Fruit fly (Drosophila melanogaster) whole organism, embryonic: ENCODE results near the gene Moca-cyp.

Experiments used
- ATbp ChIP-seq: fragments of 200-800 bp; sonication (Bioruptor generic); optimal IDR thresholded peaks from 2 replicates; lab custom pipeline; 2017; ENCODE audit warnings: missing biosample characterization, mild to moderate bottlenecking, missing genetic modification characterization, missing genetic modification reagents
- Abd-B ChIP-seq: fragments of 200-800 bp; sonication (Bioruptor generic); optimal IDR thresholded peaks from 2 replicates; lab custom pipeline; 2018; ENCODE audit warnings: missing biosample characterization, mild to moderate bottlenecking, missing genetic modification characterization, moderate library complexity
- Atf6 ChIP-seq: fragments of 200-800 bp; sonication (Bioruptor generic); IDR thresholded peaks from 2 replicates; pipeline ENCODE4 v1.3.6; 2022; ENCODE audit warnings: missing biosample characterization, missing genetic modification characterization
- B-H1 ChIP-seq: fragments of 200-800 bp; sonication (Bioruptor generic); IDR thresholded peaks from 3 replicates; pipeline ENCODE4 v1.3.6; 2022; ENCODE audit warnings: missing biosample characterization, missing genetic modification characterization
- CG10274 ChIP-seq: fragments of 200-800 bp; sonication (Bioruptor generic); optimal IDR thresholded peaks from 3 replicates; lab custom pipeline; 2017; ENCODE audit warnings: missing biosample characterization, mild to moderate bottlenecking, missing genetic modification characterization
- CG10979 ChIP-seq: fragments of 200-800 bp; sonication (Bioruptor generic); optimal IDR thresholded peaks from 2 replicates; lab custom pipeline; 2018; ENCODE audit warnings: missing biosample characterization, mild to moderate bottlenecking, missing genetic modification characterization, moderate library complexity
- CG11247 ChIP-seq: fragments of 200-800 bp; sonication (Bioruptor generic); IDR thresholded peaks from 2 replicates; pipeline ENCODE4 v1.3.6; 2022; ENCODE audit warnings: missing biosample characterization, missing genetic modification characterization
- CG14667 ChIP-seq: fragments of 200-800 bp; sonication (Bioruptor generic); IDR thresholded peaks from 2 replicates; pipeline ENCODE4 v1.3.6; 2022; ENCODE audit warnings: missing biosample characterization, missing genetic modification characterization
- CG14965 ChIP-seq: fragments of 200-800 bp; sonication (Bioruptor generic); optimal IDR thresholded peaks from 2 replicates; lab custom pipeline; 2016; ENCODE audit warnings: missing biosample characterization, missing genetic modification characterization, borderline replicate concordance
- CG17186 ChIP-seq: fragments of 200-800 bp; sonication (Bioruptor generic); optimal IDR thresholded peaks from 3 replicates; lab custom pipeline; 2017; ENCODE audit warnings: missing biosample characterization, missing genetic modification reagents, missing genetic modification characterization
- CG17912 ChIP-seq: fragments of 200-800 bp; sonication (Bioruptor generic); optimal IDR thresholded peaks from 2 replicates; lab custom pipeline; 2018; ENCODE audit warnings: missing biosample characterization, mild to moderate bottlenecking, missing genetic modification characterization
- CG18476 ChIP-seq: fragments of 200-800 bp; sonication (Bioruptor generic); optimal IDR thresholded peaks from 2 replicates; lab custom pipeline; 2016; ENCODE audit warnings: missing biosample characterization, mild to moderate bottlenecking, missing genetic modification characterization
- CG18619 ChIP-seq: fragments of 200-800 bp; sonication (Bioruptor generic); optimal IDR thresholded peaks from 3 replicates; lab custom pipeline; 2017; ENCODE audit warnings: missing biosample characterization, mild to moderate bottlenecking, missing genetic modification characterization
- CG30431 ChIP-seq: fragments of 200-800 bp; sonication (Bioruptor generic); optimal IDR thresholded peaks from 2 replicates; lab custom pipeline; 2017; ENCODE audit warnings: missing biosample characterization, missing genetic modification characterization
- CG3065 ChIP-seq: fragments of 200-800 bp; sonication (Bioruptor generic); optimal IDR thresholded peaks from 2 replicates; lab custom pipeline; 2016; ENCODE audit warnings: missing biosample characterization, missing genetic modification characterization
- CG31441 ChIP-seq: fragments of 200-800 bp; sonication (Bioruptor generic); IDR thresholded peaks from 2 replicates; pipeline ENCODE4 v1.3.6; 2022; ENCODE audit warnings: missing biosample characterization, missing genetic modification characterization
- CG32767 ChIP-seq: fragments of 200-800 bp; sonication (Bioruptor generic); IDR thresholded peaks from 2 replicates; pipeline ENCODE4 v1.3.6; 2022; ENCODE audit warnings: missing biosample characterization, missing genetic modification characterization
- CG3726 ChIP-seq: fragments of 200-800 bp; sonication (Bioruptor generic); IDR thresholded peaks from 3 replicates; pipeline ENCODE4, ENCODE4 v1.3.6; 2022; ENCODE audit warnings: missing biosample characterization, missing genetic modification characterization
- CG4282 ChIP-seq: fragments of 200-800 bp; sonication (Bioruptor generic); optimal IDR thresholded peaks from 2 replicates; lab custom pipeline; 2016; ENCODE audit warnings: missing biosample characterization, missing genetic modification characterization
- CG4404 ChIP-seq: fragments of 200-800 bp; sonication (Bioruptor generic); IDR thresholded peaks from 2 replicates; pipeline ENCODE4 v1.3.6; 2022; ENCODE audit warnings: missing biosample characterization, missing genetic modification characterization
- CG6765 ChIP-seq: fragments of 200-800 bp; sonication (Bioruptor generic); optimal IDR thresholded peaks from 3 replicates; lab custom pipeline; 2017; ENCODE audit warnings: missing biosample characterization, mild to moderate bottlenecking, missing genetic modification characterization
- CG7271 ChIP-seq: fragments of 200-800 bp; sonication (Bioruptor generic); optimal IDR thresholded peaks from 2 replicates; lab custom pipeline; 2018; ENCODE audit warnings: missing biosample characterization, mild to moderate bottlenecking, missing genetic modification characterization, moderate library complexity
- CG8388 ChIP-seq: fragments of 200-800 bp; sonication (Bioruptor generic); optimal IDR thresholded peaks from 2 replicates; lab custom pipeline; 2019; ENCODE audit warnings: missing biosample characterization, mild to moderate bottlenecking, missing genetic modification characterization, moderate library complexity
- D19B ChIP-seq: fragments of 200-800 bp; sonication (Bioruptor generic); optimal IDR thresholded peaks from 2 replicates; lab custom pipeline; 2017; ENCODE audit warnings: missing biosample characterization, mild to moderate bottlenecking, missing genetic modification characterization
- Dek ChIP-seq: fragments of 200-800 bp; sonication (Bioruptor generic); optimal IDR thresholded peaks from 3 replicates; lab custom pipeline; 2019; ENCODE audit warnings: missing biosample characterization, mild to moderate bottlenecking, missing genetic modification characterization, moderate library complexity
- Dll ChIP-seq: fragments of 200-800 bp; sonication (Bioruptor generic); IDR thresholded peaks from 4 replicates; pipeline ENCODE4 v1.3.6; 2022; ENCODE audit warnings: missing biosample characterization, missing genetic modification characterization; ENCODE audit not compliant: partially characterized antibody
- Doc2 ChIP-seq: fragments of 200-800 bp; sonication (Bioruptor generic); IDR thresholded peaks from 2 replicates; pipeline ENCODE4 v1.3.6; 2022; ENCODE audit warnings: missing biosample characterization, missing genetic modification characterization
- Ets97D ChIP-seq: fragments of 200-800 bp; sonication (Bioruptor generic); optimal IDR thresholded peaks from 3 replicates; lab custom pipeline; 2016; ENCODE audit warnings: missing biosample characterization, missing genetic modification characterization
- MESR4 ChIP-seq: fragments of 200-800 bp; sonication (Bioruptor generic); optimal IDR thresholded peaks from 2 replicates; lab custom pipeline; 2018; ENCODE audit warnings: missing biosample characterization, mild to moderate bottlenecking, missing genetic modification characterization, moderate library complexity
- Sin3A ChIP-seq: fragments of >200 bp; optimal IDR thresholded peaks from 2 replicates; lab custom pipeline; 2018
- Sox100B ChIP-seq: fragments of 200-800 bp; sonication (Bioruptor generic); optimal IDR thresholded peaks from 3 replicates; lab custom pipeline; 2018; ENCODE audit warnings: missing biosample characterization, mild to moderate bottlenecking, missing genetic modification characterization
- Sry-δ ChIP-seq: fragments of 200-800 bp; sonication (Bioruptor generic); optimal IDR thresholded peaks from 2 replicates; lab custom pipeline; 2016; ENCODE audit warnings: missing biosample characterization, missing genetic modification characterization
- Tbp ChIP-seq: fragments of >200 bp; optimal IDR thresholded peaks from 2 replicates; lab custom pipeline; 2018; ENCODE audit warnings: missing biosample characterization, missing genetic modification characterization
- Usf ChIP-seq: fragments of 200-800 bp; sonication (Bioruptor generic); optimal IDR thresholded peaks from 2 replicates; lab custom pipeline; 2017; ENCODE audit warnings: missing genotype, missing biosample characterization, missing genetic modification characterization
- Xbp1 ChIP-seq: fragments of 200-800 bp; sonication (Bioruptor generic); optimal IDR thresholded peaks from 3 replicates; lab custom pipeline; 2016; ENCODE audit warnings: missing biosample characterization, mild to moderate bottlenecking, missing genetic modification characterization
- al ChIP-seq: fragments of 200-800 bp; sonication (Bioruptor generic); IDR thresholded peaks from 2 replicates; pipeline ENCODE4 v1.3.6; 2022; ENCODE audit warnings: missing biosample characterization, missing genetic modification characterization
- ase ChIP-seq: fragments of 200-800 bp; sonication (Bioruptor generic); IDR thresholded peaks from 3 replicates; pipeline ENCODE4 v1.3.6; 2022; ENCODE audit warnings: missing biosample characterization, missing genetic modification characterization
- ato ChIP-seq: fragments of 200-800 bp; sonication (Bioruptor generic); IDR thresholded peaks from 2 replicates; pipeline ENCODE4 v1.3.6; 2022; ENCODE audit warnings: missing biosample characterization, missing genetic modification characterization; ENCODE audit not compliant: partially characterized antibody
- chif ChIP-seq, 2 experiments: fragments of 200-800 bp; sonication (Bioruptor generic); optimal IDR thresholded peaks; 3 replicates each; lab custom pipeline; 2016; ENCODE audit warnings: missing biosample characterization in 2 of 2, missing genetic modification characterization in 2 of 2
- ftz-f1 ChIP-seq: fragments of 200-800 bp; sonication (Bioruptor generic); optimal IDR thresholded peaks from 2 replicates; lab custom pipeline; 2016; ENCODE audit warnings: missing biosample characterization, missing genetic modification characterization
- gcm ChIP-seq: fragments of 200-800 bp; sonication (Bioruptor generic); optimal IDR thresholded peaks from 2 replicates; lab custom pipeline; 2019; ENCODE audit warnings: missing biosample characterization, mild to moderate bottlenecking, missing genetic modification characterization, moderate library complexity
- kah ChIP-seq: fragments of 200-800 bp; sonication (Bioruptor generic); optimal IDR thresholded peaks from 2 replicates; lab custom pipeline; 2018; ENCODE audit warnings: missing biosample characterization, mild to moderate bottlenecking, missing genetic modification characterization
- pan ChIP-seq, 4 experiments: fragments of >200 bp in 3 of 4; fragments of 200-800 bp in 1 of 4; sonication (Bioruptor generic) in 1 of 4; optimal IDR thresholded peaks in 3 of 4; IDR thresholded peaks in 1 of 4; 2 replicates each; pipeline versions ENCODE4 v1.3.6 to Lab custom; 2017 to 2022; ENCODE audit warnings: missing biosample characterization in 2 of 4, missing genetic modification characterization in 2 of 4, mixed read lengths in 1 of 4
- salm ChIP-seq: fragments of 200-800 bp; sonication (Bioruptor generic); optimal IDR thresholded peaks from 2 replicates; lab custom pipeline; 2018; ENCODE audit warnings: missing biosample characterization, mild to moderate bottlenecking, missing genetic modification characterization
- sima ChIP-seq: fragments of 200-800 bp; sonication (Bioruptor generic); optimal IDR thresholded peaks from 2 replicates; lab custom pipeline; 2016; ENCODE audit warnings: missing biosample characterization, missing genetic modification characterization
- slp2 ChIP-seq: fragments of 200-800 bp; sonication (Bioruptor generic); optimal IDR thresholded peaks from 2 replicates; lab custom pipeline; 2016; ENCODE audit warnings: missing biosample characterization, missing genetic modification characterization
- ttk ChIP-seq: fragments of 200-800 bp; sonication (Bioruptor generic); IDR thresholded peaks from 2 replicates; pipeline ENCODE4 v2.1.2; 2022; ENCODE audit warnings: missing biosample characterization, missing genetic modification characterization
- unc-4 ChIP-seq: fragments of 200-800 bp; sonication (Bioruptor generic); IDR thresholded peaks from 2 replicates; pipeline ENCODE4 v1.3.6; 2022; ENCODE audit warnings: missing biosample characterization, missing genetic modification characterization; ENCODE audit not compliant: partially characterized antibody

The Moca-cyp gene

dm6 chr3R:28339654-28340605 is at the start of gene Moca-cyp, which contains the start of gene Gfat2 (continued):
- TF ChIP-seq Atf6 (GFP tag; lab: Robert Waterston, UW) (peak; percentile 29; the same call in 1 of the 2 replicates), CG3726 (GFP tag; lab: Robert Waterston, UW) (no peak), Xbp1 (GFP tag; lab: Kevin White, UChicago) (peak; percentile 89), salm (tag; lab: Kevin White, UChicago) (no peak), Tbp (GFP tag; lab: Kevin White, UChicago) (no peak), MESR4 (GFP tag; lab: Kevin White, UChicago) (peak; percentile 67), D19B (GFP tag; lab: Kevin White, UChicago) (peak; percentile 47), sima (GFP tag; lab: Kevin White, UChicago) (no peak), CG4404 (GFP tag; lab: Robert Waterston, UW) (peak; percentile 40; the same call in 1 of the 2 replicates), CG14667 (GFP tag; lab: Robert Waterston, UW) (0 out of 2 replicates have a peak, but pooled peaks have one; percentile 15), ftz-f1 (no peak), CG31441 (GFP tag; lab: Robert Waterston, UW) (peak; percentile 70; the same call in 1 of the 2 replicates), unc-4 (GFP tag; lab: Robert Waterston, UW) (peak; percentile 61), Sry-δ (GFP tag; lab: Kevin White, UChicago) (peak; percentile 71), B-H1 (GFP tag; lab: Robert Waterston, UW) (peak; percentile 60), CG17912 (GFP tag; lab: Kevin White, UChicago) (no peak), chif (GFP tag; optimal IDR thresholded peaks at IDR 0.05; lab: Kevin White, UChicago) (no peak), ttk (GFP tag; lab: Robert Waterston, UW) (peak; percentile 41), ase (GFP tag; lab: Robert Waterston, UW) (no peak), CG4282 (GFP tag; lab: Kevin White, UChicago) (no peak), Sox100B (peak; percentile 61), gcm (GFP tag; lab: Kevin White, UChicago) (peak; percentile 23), CG8388 (GFP tag; lab: Kevin White, UChicago) (peak; percentile 32), Doc2 (no peak), CG30431 (GFP tag; lab: Kevin White, UChicago) (no peak), CG6765 (GFP tag; lab: Kevin White, UChicago) (no peak), Sin3A (lab: Kevin White, UChicago) (peak; percentile 70), al (GFP tag; lab: Robert Waterston, UW) (peak; percentile 40), CG18619 (GFP tag; lab: Kevin White, UChicago) (peak; percentile 67), Ets97D (GFP tag; lab: Kevin White, UChicago) (no peak), CG11247 (peak; percentile 57), CG7271 (tag; lab: Kevin White, UChicago) (peak; percentile 62), CG10979 (tag; lab: Kevin White, UChicago) (peak; percentile 23), ato (GFP tag; lab: Robert Waterston, UW) (peak; percentile 27; the same call in 1 of the 2 replicates), ATbp (GFP tag; lab: Kevin White, UChicago) (peak; percentile 41), Dll (peak; percentile 69), CG10274 (GFP tag; lab: Kevin White, UChicago) (peak; percentile 33), CG32767 (GFP tag; lab: Robert Waterston, UW) (no peak), Usf (peak; percentile 45), CG18476 (GFP tag; lab: Kevin White, UChicago) (peak; percentile 49), CG14965 (GFP tag; lab: Kevin White, UChicago) (no peak), kah (GFP tag; lab: Kevin White, UChicago) (peak; percentile 12), Dek (tag; lab: Kevin White, UChicago) (peak; percentile 39), CG17186 (no peak), CG3065 (GFP tag; lab: Kevin White, UChicago) (no peak), Abd-B (GFP tag; lab: Kevin White, UChicago) (peak; percentile 56), pan (optimal IDR thresholded peaks at IDR 0.05; lab: Kevin White, UChicago) (no peak), pan (GFP tag; optimal IDR thresholded peaks at IDR 0.05 in 1 of 2, IDR thresholded peaks at IDR 0.05 in 1 of 2) (peak in 1 of 2 experiments; percentile 76), slp2 (GFP tag; lab: Kevin White, UChicago) (no peak)
